Worm (Caenorhabditis elegans) whole organism, L3 larva: ENCODE data around the gene C25G4.2.
A peak's percentile ranks its signal among the peaks of the same experiment; 100 is the strongest.

Source experiments
- ZK546.5 ChIP-seq: sonication (generic microtip); optimal IDR thresholded peaks from 2 replicates; lab custom pipeline; 2017; ENCODE audit warnings: missing biosample characterization, missing genetic modification characterization
- aly-2 ChIP-seq: fragments of 150-350 bp; optimal IDR thresholded peaks from 2 replicates; lab custom pipeline; 2014; ENCODE audit warnings: missing biosample characterization, missing genetic modification characterization
- ama-1 ChIP-seq: fragments of 150-350 bp; optimal IDR thresholded peaks from 2 replicates; lab custom pipeline; 2018
- ceh-16 ChIP-seq: sonication (generic microtip); optimal IDR thresholded peaks from 2 replicates; lab custom pipeline; 2017; ENCODE audit warnings: missing biosample characterization, missing genetic modification characterization
- ceh-28 ChIP-seq: fragments of 150-350 bp; optimal IDR thresholded peaks from 2 replicates; lab custom pipeline; 2014; ENCODE audit warnings: missing biosample characterization, missing genetic modification reagents, missing genetic modification characterization
- ceh-82 ChIP-seq: fragments of 150-350 bp; optimal IDR thresholded peaks from 2 replicates; lab custom pipeline; 2014; ENCODE audit warnings: missing biosample characterization, missing genetic modification characterization
- daf-12 ChIP-seq: fragments of 150-350 bp; optimal IDR thresholded peaks from 2 replicates; lab custom pipeline; 2014; ENCODE audit warnings: missing biosample characterization, missing genetic modification reagents, missing genetic modification characterization
- egl-27 ChIP-seq: sonication (generic microtip); optimal IDR thresholded peaks from 4 replicates; lab custom pipeline; 2017; ENCODE audit warnings: missing biosample characterization, missing genetic modification reagents, missing genetic modification characterization
- elt-1 ChIP-seq: fragments of 150-350 bp; optimal IDR thresholded peaks from 2 replicates; lab custom pipeline; 2014; ENCODE audit warnings: missing biosample characterization, missing genetic modification characterization
- elt-2 ChIP-seq: sonication (generic microtip); optimal IDR thresholded peaks from 2 replicates; lab custom pipeline; 2016; ENCODE audit warnings: missing genetic modification reagents, mild to moderate bottlenecking, missing genetic modification characterization, missing compliant biosample characterization
- elt-3 ChIP-seq, 3 experiments: fragments of 150-350 bp in 1 of 3; sonication (generic microtip) in 2 of 3; optimal IDR thresholded peaks; 2 replicates in 2 of 3; 4 replicates in 1 of 3; lab custom pipeline; 2014 to 2017; ENCODE audit warnings: missing biosample characterization in 3 of 3, missing genetic modification characterization in 3 of 3
- eor-1 ChIP-seq, 2 experiments: fragments of 150-350 bp; optimal IDR thresholded peaks; 2 replicates each; lab custom pipeline; 2014 to 2018; ENCODE audit warnings: missing biosample characterization in 2 of 2, missing genetic modification characterization in 2 of 2
- fkh-10 ChIP-seq: sonication (generic microtip); optimal IDR thresholded peaks from 2 replicates; lab custom pipeline; 2017; ENCODE audit warnings: missing biosample characterization, missing genetic modification reagents, missing genetic modification characterization
- fkh-2 ChIP-seq: fragments of 150-350 bp; optimal IDR thresholded peaks from 2 replicates; lab custom pipeline; 2014; ENCODE audit warnings: missing biosample characterization, missing genetic modification reagents, missing genetic modification characterization
- hmg-11 ChIP-seq: sonication (generic microtip); optimal IDR thresholded peaks from 2 replicates; lab custom pipeline; 2016; ENCODE audit warnings: missing genetic modification characterization, missing compliant biosample characterization
- jun-1 ChIP-seq: fragments of 150-350 bp; optimal IDR thresholded peaks from 2 replicates; lab custom pipeline; 2014; ENCODE audit warnings: missing biosample characterization, missing genetic modification reagents, missing genetic modification characterization
- lin-15B ChIP-seq: fragments of 150-350 bp; optimal IDR thresholded peaks from 2 replicates; lab custom pipeline; 2014; ENCODE audit warnings: missing biosample characterization, missing genetic modification characterization
- lsy-12 ChIP-seq: sonication (generic microtip); optimal IDR thresholded peaks from 2 replicates; lab custom pipeline; 2016; ENCODE audit warnings: mild to moderate bottlenecking, missing genetic modification characterization, missing compliant biosample characterization
- mdl-1 ChIP-seq: fragments of 150-350 bp; optimal IDR thresholded peaks from 2 replicates; lab custom pipeline; 2014; ENCODE audit warnings: missing biosample characterization, missing genetic modification characterization
- mml-1 ChIP-seq: fragments of 150-350 bp; sonication (generic microtip); optimal IDR thresholded peaks from 3 replicates; lab custom pipeline; 2014; ENCODE audit warnings: missing biosample characterization, missing genetic modification characterization
- nhr-11 ChIP-seq: fragments of 150-350 bp; optimal IDR thresholded peaks from 2 replicates; lab custom pipeline; 2014; ENCODE audit warnings: missing biosample characterization, missing genetic modification characterization
- nhr-23 ChIP-seq: fragments of 150-350 bp; optimal IDR thresholded peaks from 2 replicates; lab custom pipeline; 2014; ENCODE audit warnings: missing biosample characterization, missing genetic modification reagents, missing genetic modification characterization
- nhr-25 ChIP-seq: sonication (generic microtip); optimal IDR thresholded peaks from 2 replicates; lab custom pipeline; 2017; ENCODE audit warnings: missing biosample characterization, missing genetic modification characterization
- nhr-43 ChIP-seq: sonication (generic microtip); optimal IDR thresholded peaks from 2 replicates; lab custom pipeline; 2016; ENCODE audit warnings: mild to moderate bottlenecking, missing genetic modification characterization, missing compliant biosample characterization; ENCODE audit not compliant: poor library complexity, severe bottlenecking
- nhr-67 ChIP-seq: fragments of 150-350 bp; optimal IDR thresholded peaks from 2 replicates; lab custom pipeline; 2014; ENCODE audit warnings: missing biosample characterization, missing genetic modification characterization
- nhr-76 ChIP-seq: fragments of 150-350 bp; sonication (generic microtip); optimal IDR thresholded peaks from 5 replicates; lab custom pipeline; 2014; ENCODE audit warnings: missing biosample characterization, missing genetic modification characterization
- nhr-77 ChIP-seq: fragments of 150-350 bp; optimal IDR thresholded peaks from 2 replicates; lab custom pipeline; 2014; ENCODE audit warnings: missing biosample characterization, missing genetic modification characterization
- pqm-1 ChIP-seq: fragments of 150-350 bp; optimal IDR thresholded peaks from 2 replicates; lab custom pipeline; 2017; ENCODE audit warnings: missing biosample characterization, missing genetic modification characterization, inconsistent platforms
- sea-2 ChIP-seq: fragments of 150-350 bp; sonication (generic microtip); optimal IDR thresholded peaks from 4 replicates; lab custom pipeline; 2014; ENCODE audit warnings: missing biosample characterization, missing genetic modification reagents, missing genetic modification characterization
- skn-1 ChIP-seq: fragments of 150-350 bp; optimal IDR thresholded peaks from 2 replicates; lab custom pipeline; 2014; ENCODE audit warnings: missing biosample characterization, missing genetic modification characterization
- tbx-2 ChIP-seq: sonication (generic microtip); optimal IDR thresholded peaks from 2 replicates; lab custom pipeline; 2016; ENCODE audit warnings: mild to moderate bottlenecking, missing genetic modification characterization, missing compliant biosample characterization
- unc-39 ChIP-seq: sonication (generic microtip); optimal IDR thresholded peaks from 4 replicates; lab custom pipeline; 2017; ENCODE audit warnings: missing biosample characterization, missing genetic modification characterization
- unc-62 ChIP-seq: fragments of 150-350 bp; sonication (generic microtip); optimal IDR thresholded peaks from 4 replicates; lab custom pipeline; 2014; ENCODE audit warnings: missing biosample characterization, missing genetic modification reagents, missing genetic modification characterization
- zag-1 ChIP-seq: fragments of 150-350 bp; optimal IDR thresholded peaks from 2 replicates; lab custom pipeline; 2014; ENCODE audit warnings: missing biosample characterization, missing genetic modification characterization
- ztf-11 ChIP-seq: fragments of 150-350 bp; optimal IDR thresholded peaks from 2 replicates; lab custom pipeline; 2014; ENCODE audit warnings: missing biosample characterization, missing genetic modification characterization
- ztf-4 ChIP-seq: fragments of 150-350 bp; optimal IDR thresholded peaks from 2 replicates; lab custom pipeline; 2014; ENCODE audit warnings: missing biosample characterization, missing genetic modification characterization

C25G4.2 gene

ce11 chrIV:12441715-12442114, 2.1 kb downstream of the C25G4.2 start, which contains the start of gene C25G4.17:
Gene C25G4.17 (plus strand): TSS chrIV:12442015.
- TF ChIP-seq elt-1 (no peak), zag-1 (tag; lab: Kevin White, UChicago) (no peak), jun-1 (no peak), elt-3 (tag; optimal IDR thresholded peaks at IDR 0.05; lab: Kevin White, UChicago) (no peak), ZK546.5 (no peak), sea-2 (GFP tag; lab: Kevin White, UChicago) (no peak)

ce11 chrIV:12438359-12438758, 5.5 kb downstream of the C25G4.2 start, which contains the start of gene clec-185:
Gene clec-185 (plus strand): TSS chrIV:12438659.
- TF ChIP-seq unc-62, result no peak

- TF ChIP-seq jun-1 (peak; percentile 23), pqm-1 (tag; lab: Kevin White, UChicago) (peak; percentile 91), nhr-77 (tag; lab: Kevin White, UChicago) (no peak), elt-2 (tag; lab: Kevin White, UChicago) (peak; percentile 96), elt-1 (no peak)
These were observed 8.4 kb downstream of the C25G4.2 start, which contains the start of gene irg-4 for ce11 chrIV:12435442-12435841. Gene irg-4 (plus strand): TSS chrIV:12435833.

- no peak for TF ChIP-seq lin-15B (tag; lab: Kevin White, UChicago)
- no peak for TF ChIP-seq ztf-11 (tag; lab: Kevin White, UChicago)
These were observed 11.5 kb downstream of the C25G4.2 start, which contains the start of gene clec-184 for ce11 chrIV:12432340-12432739. Gene clec-184 (plus strand): TSS chrIV:12432640.

ce11 chrIV:12431755-12432154, 12.1 kb downstream of the C25G4.2 start:
- TF ChIP-seq pqm-1 (tag; lab: Kevin White, UChicago), result no peak
- TF ChIP-seq egl-27 (tag; lab: Kevin White, UChicago), result no peak
- TF ChIP-seq nhr-67 (tag; lab: Kevin White, UChicago), result no peak
- TF ChIP-seq ceh-16 (tag; lab: Kevin White, UChicago), result no peak
- no peak for TF ChIP-seq nhr-43 (tag; lab: Kevin White, UChicago)
- TF ChIP-seq fkh-2 (tag; lab: Kevin White, UChicago), result no peak
- no peak for TF ChIP-seq elt-2 (tag; lab: Kevin White, UChicago)
- no peak for TF ChIP-seq ztf-4 (tag; lab: Kevin White, UChicago)
- TF ChIP-seq ceh-28 (tag; lab: Kevin White, UChicago), result no peak
- no peak for TF ChIP-seq mdl-1
- no peak for TF ChIP-seq fkh-10 (GFP tag; lab: Kevin White, UChicago)
- TF ChIP-seq daf-12 (tag; lab: Kevin White, UChicago), result no peak
- TF ChIP-seq nhr-11 (tag; lab: Kevin White, UChicago), result no peak
- no peak for TF ChIP-seq elt-3 (tag; optimal IDR thresholded peaks at IDR 0.05; lab: Kevin White, UChicago)
- TF ChIP-seq eor-1 (tag; optimal IDR thresholded peaks at IDR 0.05; lab: Kevin White, UChicago), result no peak
- no peak for TF ChIP-seq nhr-77 (tag; lab: Kevin White, UChicago)
- TF ChIP-seq nhr-23 (tag; lab: Kevin White, UChicago), result no peak
- no peak for TF ChIP-seq lin-15B (tag; lab: Kevin White, UChicago)

- TF ChIP-seq nhr-25 (peak; percentile 89), elt-1 (peak; percentile 81), lsy-12 (no peak), ceh-28 (tag; lab: Kevin White, UChicago) (no peak)
- TF ChIP-seq, all 47 proteins: peak for 2
These were observed 14.3 kb downstream of the C25G4.2 start for ce11 chrIV:12429504-12429903.

ce11 chrIV:12428467-12428866, 15.4 kb downstream of the C25G4.2 start, which contains the start of gene col-130:
Gene col-130 (minus strand): TSS chrIV:12428516.
- TF ChIP-seq ceh-16 (tag; lab: Kevin White, UChicago) (no peak), tbx-2 (no peak), nhr-25 (no peak), skn-1 (no peak), hmg-11 (tag; lab: Kevin White, UChicago) (no peak), unc-39 (tag; lab: Kevin White, UChicago) (no peak), mml-1 (tag; lab: Kevin White, UChicago) (no peak), lsy-12 (no peak), ceh-82 (tag; lab: Kevin White, UChicago) (no peak), elt-3 (tag; optimal IDR thresholded peaks at IDR 0.05; lab: Kevin White, UChicago) (no peak), lin-15B (tag; lab: Kevin White, UChicago) (no peak), aly-2 (tag; lab: Kevin White, UChicago) (no peak), mdl-1 (no peak), nhr-76 (tag; lab: Kevin White, UChicago) (no peak), nhr-77 (tag; lab: Kevin White, UChicago) (no peak), ama-1 (no peak), jun-1 (no peak)
